Fruit fly (Drosophila melanogaster) whole organism, embryonic: ENCODE measurements around the gene CG4230.

Experiments used
- B-H2 ChIP-seq: fragments of 200-800 bp; sonication (Bioruptor generic); optimal IDR thresholded peaks from 2 replicates; lab custom pipeline; 2018; ENCODE audit warnings: missing biosample characterization, mild to moderate bottlenecking, missing genetic modification characterization
- Bdp1 ChIP-seq: fragments of 200-800 bp; sonication (Bioruptor generic); optimal IDR thresholded peaks from 3 replicates; lab custom pipeline; 2016; ENCODE audit warnings: missing biosample characterization, missing genetic modification characterization
- BtbVII ChIP-seq: fragments of 200-800 bp; sonication (Bioruptor generic); optimal IDR thresholded peaks from 3 replicates; lab custom pipeline; 2017; ENCODE audit warnings: missing biosample characterization, mild to moderate bottlenecking, missing genetic modification characterization
- CG10267 ChIP-seq: fragments of 200-800 bp; sonication (Bioruptor generic); optimal IDR thresholded peaks from 2 replicates; lab custom pipeline; 2018; ENCODE audit warnings: missing biosample characterization, mild to moderate bottlenecking, missing genetic modification characterization, moderate library complexity
- CG10431 ChIP-seq: fragments of 200-800 bp; sonication (Bioruptor generic); optimal IDR thresholded peaks from 3 replicates; lab custom pipeline; 2018; ENCODE audit warnings: missing biosample characterization, mild to moderate bottlenecking, missing genetic modification characterization
- CG16815 ChIP-seq: fragments of 200-800 bp; sonication (Bioruptor generic); optimal IDR thresholded peaks from 3 replicates; lab custom pipeline; 2017; ENCODE audit warnings: missing biosample characterization, mild to moderate bottlenecking, missing genetic modification characterization
- CG17361 ChIP-seq: fragments of 200-800 bp; sonication (Bioruptor generic); IDR thresholded peaks from 3 replicates; pipeline ENCODE4 v1.3.6; 2022; ENCODE audit warnings: missing biosample characterization, missing genetic modification characterization
- CG2889 ChIP-seq: fragments of 200-800 bp; sonication (Bioruptor generic); IDR thresholded peaks from 3 replicates; pipeline ENCODE4 v1.3.6; 2022; ENCODE audit warnings: missing biosample characterization, missing genetic modification characterization
- CG31224 ChIP-seq: fragments of 200-800 bp; sonication (Bioruptor generic); IDR thresholded peaks from 2 replicates; pipeline ENCODE4 v1.3.6; 2022; ENCODE audit warnings: missing biosample characterization, missing genetic modification characterization
- CG34224 ChIP-seq: fragments of 200-800 bp; sonication (Bioruptor generic); IDR thresholded peaks from 3 replicates; pipeline ENCODE4 v1.3.6; 2022; ENCODE audit warnings: missing biosample characterization, missing genetic modification characterization; ENCODE audit not compliant: partially characterized antibody
- CG42726 ChIP-seq: fragments of 200-800 bp; sonication (Bioruptor generic); IDR thresholded peaks from 2 replicates; pipeline ENCODE4 v1.3.6; 2022; ENCODE audit warnings: missing biosample characterization, missing genetic modification characterization; ENCODE audit not compliant: partially characterized antibody
- CG4360 ChIP-seq: fragments of 200-800 bp; sonication (Bioruptor generic); IDR thresholded peaks from 2 replicates; pipeline ENCODE4 v1.3.6; 2022; ENCODE audit warnings: missing biosample characterization, missing genetic modification characterization
- CG4730 ChIP-seq: fragments of 200-800 bp; sonication (Bioruptor generic); IDR thresholded peaks from 2 replicates; pipeline ENCODE4 v1.3.6; 2022; ENCODE audit warnings: missing biosample characterization, missing genetic modification characterization
- CG4820 ChIP-seq: fragments of 200-800 bp; sonication (Bioruptor generic); optimal IDR thresholded peaks from 3 replicates; lab custom pipeline; 2016; ENCODE audit warnings: missing biosample characterization, missing genetic modification characterization
- CG8478 ChIP-seq: fragments of >200 bp; optimal IDR thresholded peaks from 2 replicates; lab custom pipeline; 2018
- CG9727 ChIP-seq: fragments of 200-800 bp; sonication (Bioruptor generic); optimal IDR thresholded peaks from 3 replicates; lab custom pipeline; 2017; ENCODE audit warnings: missing biosample characterization, mild to moderate bottlenecking, missing genetic modification characterization
- CG9932 ChIP-seq: fragments of 200-800 bp; sonication (Bioruptor generic); IDR thresholded peaks from 2 replicates; pipeline ENCODE4 v1.3.6; 2022; ENCODE audit warnings: missing biosample characterization, missing genetic modification characterization
- CHES-1-like ChIP-seq: fragments of 200-800 bp; sonication (Bioruptor generic); optimal IDR thresholded peaks from 2 replicates; lab custom pipeline; 2016; ENCODE audit warnings: missing biosample characterization, missing genetic modification characterization
- CkIIα-i1 ChIP-seq: fragments of 200-800 bp; sonication (Bioruptor generic); IDR thresholded peaks from 2 replicates; pipeline ENCODE4 v1.3.6; 2022; ENCODE audit warnings: missing biosample characterization, missing genetic modification characterization
- Dfd ChIP-seq, 2 experiments: fragments of >200 bp; optimal IDR thresholded peaks; 2 replicates each; lab custom pipeline; 2017; ENCODE audit warnings: missing biosample characterization in 2 of 2, missing genetic modification characterization in 2 of 2
- Gug ChIP-seq: fragments of 200-800 bp; sonication (Bioruptor generic); IDR thresholded peaks from 4 replicates; pipeline ENCODE4 v1.3.6; 2022; ENCODE audit warnings: missing biosample characterization, missing genetic modification characterization
- H2.0 ChIP-seq: fragments of 200-800 bp; sonication (Bioruptor generic); IDR thresholded peaks from 2 replicates; pipeline ENCODE4 v1.3.6; 2022; ENCODE audit warnings: missing biosample characterization, missing genetic modification characterization
- HLH3B ChIP-seq: fragments of 200-800 bp; sonication (Bioruptor generic); IDR thresholded peaks from 2 replicates; pipeline ENCODE4 v1.3.6; 2022; ENCODE audit warnings: missing biosample characterization, missing genetic modification characterization
- HmgD ChIP-seq: fragments of 200-800 bp; sonication (Bioruptor generic); optimal IDR thresholded peaks from 3 replicates; lab custom pipeline; 2016; ENCODE audit warnings: missing biosample characterization, missing genetic modification characterization
- Hmx ChIP-seq: fragments of 200-800 bp; sonication (Bioruptor generic); optimal IDR thresholded peaks from 2 replicates; lab custom pipeline; 2016; ENCODE audit warnings: missing biosample characterization, missing genetic modification characterization
- Lpt ChIP-seq: fragments of >200 bp; optimal IDR thresholded peaks from 2 replicates; lab custom pipeline; 2018; ENCODE audit warnings: missing biosample characterization, missing genetic modification characterization
- Meics ChIP-seq: fragments of 200-800 bp; sonication (Bioruptor generic); optimal IDR thresholded peaks from 2 replicates; lab custom pipeline; 2017; ENCODE audit warnings: missing biosample characterization, mild to moderate bottlenecking, missing genetic modification characterization
- Mrtf ChIP-seq: fragments of 200-800 bp; sonication (Bioruptor generic); IDR thresholded peaks from 3 replicates; pipeline ENCODE4 v1.3.6; 2022; ENCODE audit warnings: missing biosample characterization, missing genetic modification characterization
- Myb ChIP-seq: fragments of 200-800 bp; sonication (Bioruptor generic); optimal IDR thresholded peaks from 2 replicates; lab custom pipeline; 2016; ENCODE audit warnings: missing biosample characterization, missing genetic modification characterization
- NK7.1 ChIP-seq: fragments of 200-800 bp; sonication (Bioruptor generic); optimal IDR thresholded peaks from 3 replicates; lab custom pipeline; 2016; ENCODE audit warnings: missing biosample characterization, missing genetic modification characterization
- NfI ChIP-seq: fragments of 200-800 bp; sonication (Bioruptor generic); optimal IDR thresholded peaks from 3 replicates; lab custom pipeline; 2018; ENCODE audit warnings: missing biosample characterization, mild to moderate bottlenecking, missing genetic modification characterization, moderate library complexity
- Scr ChIP-seq: fragments of 200-800 bp; sonication (Bioruptor generic); IDR thresholded peaks from 2 replicates; pipeline ENCODE4 v1.3.6; 2022; ENCODE audit warnings: missing biosample characterization, missing genetic modification characterization; ENCODE audit not compliant: partially characterized antibody
- Side ChIP-seq: fragments of 200-800 bp; sonication (Bioruptor generic); optimal IDR thresholded peaks from 2 replicates; lab custom pipeline; 2016; ENCODE audit warnings: missing biosample characterization, missing genetic modification characterization
- Vsx1 ChIP-seq: fragments of 200-800 bp; sonication (Bioruptor generic); optimal IDR thresholded peaks from 2 replicates; lab custom pipeline; 2017; ENCODE audit warnings: missing biosample characterization, mild to moderate bottlenecking, missing genetic modification characterization, missing genetic modification reagents
- cad ChIP-seq: fragments of >200 bp; optimal IDR thresholded peaks from 2 replicates; lab custom pipeline; 2017; ENCODE audit warnings: missing biosample characterization, missing genetic modification characterization
- dimm ChIP-seq: fragments of 200-800 bp; sonication (Bioruptor generic); IDR thresholded peaks from 2 replicates; pipeline ENCODE4 v1.3.6; 2022; ENCODE audit warnings: missing biosample characterization, missing genetic modification characterization
- fd96Cb ChIP-seq: fragments of 200-800 bp; sonication (Bioruptor generic); optimal IDR thresholded peaks from 2 replicates; lab custom pipeline; 2018; ENCODE audit warnings: missing biosample characterization, mild to moderate bottlenecking, missing genetic modification characterization, moderate library complexity
- ftz-f1 ChIP-seq: fragments of 200-800 bp; sonication (Bioruptor generic); optimal IDR thresholded peaks from 2 replicates; lab custom pipeline; 2016; ENCODE audit warnings: missing biosample characterization, missing genetic modification characterization
- gcm2 ChIP-seq: fragments of 200-800 bp; sonication (Bioruptor generic); optimal IDR thresholded peaks from 2 replicates; lab custom pipeline; 2016; ENCODE audit warnings: missing biosample characterization, missing genetic modification characterization
- hth ChIP-seq: fragments of >200 bp; optimal IDR thresholded peaks from 2 replicates; lab custom pipeline; 2017; ENCODE audit warnings: inconsistent platforms
- inv ChIP-seq: fragments of 200-800 bp; sonication (Bioruptor generic); IDR thresholded peaks from 2 replicates; pipeline ENCODE4 v1.3.6; 2022; ENCODE audit warnings: missing biosample characterization, missing genetic modification characterization; ENCODE audit not compliant: partially characterized antibody
- lmd ChIP-seq: fragments of 200-800 bp; sonication (Bioruptor generic); IDR thresholded peaks from 2 replicates; pipeline ENCODE4 v1.3.6; 2022; ENCODE audit warnings: missing biosample characterization, missing genetic modification characterization
- nerfin-1 ChIP-seq: fragments of 200-800 bp; sonication (Bioruptor generic); optimal IDR thresholded peaks from 3 replicates; lab custom pipeline; 2019; ENCODE audit warnings: missing biosample characterization, mild to moderate bottlenecking, missing genetic modification characterization, moderate library complexity
- pan ChIP-seq, 4 experiments: fragments of >200 bp in 3 of 4; fragments of 200-800 bp in 1 of 4; sonication (Bioruptor generic) in 1 of 4; optimal IDR thresholded peaks in 3 of 4; IDR thresholded peaks in 1 of 4; 2 replicates each; pipeline versions ENCODE4 v1.3.6 to Lab custom; 2017 to 2022; ENCODE audit warnings: missing biosample characterization in 2 of 4, missing genetic modification characterization in 2 of 4, mixed read lengths in 1 of 4
- run ChIP-seq: fragments of 200-800 bp; sonication (Bioruptor generic); optimal IDR thresholded peaks from 3 replicates; lab custom pipeline; 2018; ENCODE audit warnings: missing biosample characterization, mild to moderate bottlenecking, missing genetic modification characterization
- salm ChIP-seq: fragments of 200-800 bp; sonication (Bioruptor generic); optimal IDR thresholded peaks from 2 replicates; lab custom pipeline; 2018; ENCODE audit warnings: missing biosample characterization, mild to moderate bottlenecking, missing genetic modification characterization
- seq ChIP-seq: fragments of 200-800 bp; sonication (Bioruptor generic); IDR thresholded peaks from 2 replicates; pipeline ENCODE4 v1.3.6; 2022; ENCODE audit warnings: missing biosample characterization, missing genetic modification characterization
- shn ChIP-seq: fragments of 200-800 bp; sonication (Bioruptor generic); optimal IDR thresholded peaks from 3 replicates; lab custom pipeline; 2016; ENCODE audit warnings: missing biosample characterization, missing genetic modification characterization
- slou ChIP-seq: fragments of 200-800 bp; sonication (Bioruptor generic); optimal IDR thresholded peaks from 3 replicates; lab custom pipeline; 2016; ENCODE audit warnings: missing biosample characterization, missing genetic modification characterization
- sob ChIP-seq: fragments of 200-800 bp; sonication (Bioruptor generic); IDR thresholded peaks from 2 replicates; pipeline ENCODE4 v1.3.6; 2022; ENCODE audit warnings: missing biosample characterization, missing genetic modification characterization
- vfl ChIP-seq: fragments of 200-800 bp; sonication (Bioruptor generic); optimal IDR thresholded peaks from 2 replicates; lab custom pipeline; 2016; ENCODE audit warnings: missing biosample characterization, missing genetic modification characterization

The CG4230 gene

dm6 chr2L:5059645-5060254 is 36.3 kb upstream of the CG4230 start, which contains the start of gene Rpn11 (continued):
- TF ChIP-seq shn (GFP tag; lab: Kevin White, UChicago), result peak; percentile 7
- no peak for TF ChIP-seq CG10431 (GFP tag; lab: Kevin White, UChicago)
- TF ChIP-seq Side (GFP tag; lab: Kevin White, UChicago), result no peak
- no peak for TF ChIP-seq Dfd (GFP tag; optimal IDR thresholded peaks at IDR 0.05; lab: Kevin White, UChicago)
- no peak for TF ChIP-seq Mrtf (GFP tag; lab: Robert Waterston, UW)
- no peak for TF ChIP-seq NK7.1
- TF ChIP-seq CG31224, result 0 out of 2 replicates have a peak, but pooled peaks have one; percentile 9
- TF ChIP-seq fd96Cb (tag; lab: Kevin White, UChicago), result peak; percentile 45
- TF ChIP-seq CG10267 (tag; lab: Kevin White, UChicago), result peak; percentile 90
- TF ChIP-seq CG4730 (GFP tag; lab: Robert Waterston, UW), result no peak
- peak; percentile 79 for TF ChIP-seq CG9727
- no peak for TF ChIP-seq inv (GFP tag; lab: Robert Waterston, UW)
- TF ChIP-seq sob (GFP tag; lab: Robert Waterston, UW), result no peak
- TF ChIP-seq CG9932 (GFP tag; lab: Robert Waterston, UW), result peak; percentile 63
- TF ChIP-seq Bdp1, result peak; percentile 15
- TF ChIP-seq run, result no peak
- peak; percentile 44 for TF ChIP-seq CG16815
- TF ChIP-seq CG8478 (lab: Kevin White, UChicago), result no peak
- peak; percentile 59 for TF ChIP-seq B-H2 (GFP tag; lab: Kevin White, UChicago)
- no peak; the same call in 1 of the 2 replicates for TF ChIP-seq lmd (GFP tag; lab: Robert Waterston, UW)
- TF ChIP-seq ftz-f1, result no peak
- TF ChIP-seq Gug (GFP tag; lab: Robert Waterston, UW), result no peak
- peak; percentile 49 for TF ChIP-seq slou (GFP tag; lab: Kevin White, UChicago)
- TF ChIP-seq nerfin-1 (tag; lab: Kevin White, UChicago), result peak; percentile 52
- TF ChIP-seq Lpt (GFP tag; lab: Kevin White, UChicago), result no peak
- TF ChIP-seq CG2889 (GFP tag; lab: Robert Waterston, UW), result no peak
- TF ChIP-seq cad (GFP tag; lab: Kevin White, UChicago), result no peak
- TF ChIP-seq hth, result no peak
- TF ChIP-seq salm (tag; lab: Kevin White, UChicago), result no peak
- TF ChIP-seq CG4360 (GFP tag; lab: Robert Waterston, UW), result no peak
- TF ChIP-seq seq, result no peak
- no peak for TF ChIP-seq vfl (GFP tag; lab: Kevin White, UChicago)
- peak; percentile 7 for TF ChIP-seq CHES-1-like (GFP tag; lab: Kevin White, UChicago)
- peak; percentile 66 for TF ChIP-seq Scr
- peak; percentile 86 for TF ChIP-seq CG17361 (GFP tag; lab: Robert Waterston, UW)
- peak; percentile 47 for TF ChIP-seq NfI
- TF ChIP-seq CG4820, result peak; percentile 52
- TF ChIP-seq BtbVII, result peak; percentile 24
- TF ChIP-seq H2.0 (GFP tag; lab: Robert Waterston, UW), result no peak; the same call in 1 of the 2 replicates
- no peak for TF ChIP-seq CG42726 (GFP tag; lab: Robert Waterston, UW)
- no peak for TF ChIP-seq dimm
- no peak for TF ChIP-seq Vsx1
- TF ChIP-seq HmgD (GFP tag; lab: Kevin White, UChicago), result no peak
- TF ChIP-seq gcm2 (GFP tag; lab: Kevin White, UChicago), result no peak
- no peak for TF ChIP-seq CkIIα-i1 (GFP tag; lab: Robert Waterston, UW)
- 0 out of 3 replicates have a peak, but pooled peaks have one; percentile 42 for TF ChIP-seq CG34224 (GFP tag; lab: Robert Waterston, UW)
- TF ChIP-seq Myb (GFP tag; lab: Kevin White, UChicago), result no peak
- TF ChIP-seq Hmx (GFP tag; lab: Kevin White, UChicago), result peak; percentile 23
- TF ChIP-seq pan (optimal IDR thresholded peaks at IDR 0.05; lab: Kevin White, UChicago), result no peak
- TF ChIP-seq pan (GFP tag; optimal IDR thresholded peaks at IDR 0.05 in 1 of 2, IDR thresholded peaks at IDR 0.05 in 1 of 2), result peak in 1 of 2 experiments; percentile 44
- peak; percentile 64 for TF ChIP-seq Meics (GFP tag; lab: Kevin White, UChicago)
- peak; percentile 31; the same call in 1 of the 2 replicates for TF ChIP-seq HLH3B
